Worm (Caenorhabditis elegans): Measurements from ENCODE around the gene srsx-3.

DNA sequence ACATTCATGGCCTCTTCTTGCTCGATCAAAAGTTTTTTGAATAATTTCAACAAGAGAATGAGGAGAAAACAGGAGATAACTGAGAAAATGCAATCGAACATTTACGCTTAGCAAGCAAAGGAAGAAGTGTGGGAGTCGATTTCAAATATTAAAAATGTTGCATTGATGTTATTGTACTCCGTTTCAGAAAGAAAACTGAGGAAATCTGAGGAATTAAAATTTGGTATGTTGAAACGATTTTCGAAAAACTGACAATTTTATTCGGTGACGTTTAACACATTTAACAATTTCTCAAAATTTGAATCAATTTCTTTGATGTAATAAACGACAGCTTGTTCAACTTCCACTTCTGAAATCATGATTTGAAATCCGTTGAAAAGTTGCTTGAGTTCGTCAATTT is 17.5 kb upstream of the srsx-3 start, which contains the start of gene F26D11.13:
- TF ChIP-seq aly-1 (tag; optimal IDR thresholded peaks at IDR 0.05) (no peak), tra-4 (tag; optimal IDR thresholded peaks at IDR 0.05) (no peak), ama-1 (optimal IDR thresholded peaks at IDR 0.05) (no peak), ets-7 (tag; optimal IDR thresholded peaks at IDR 0.05) (no peak), tbx-11 (GFP tag; IDR thresholded peaks at IDR 0.05) (no peak), scrt-1 (GFP tag; IDR thresholded peaks at IDR 0.05) (no peak), pes-1 (GFP tag; IDR thresholded peaks at IDR 0.05) (no peak), hmg-4 (GFP tag; optimal IDR thresholded peaks at IDR 0.05) (no peak), hnd-1 (tag; optimal IDR thresholded peaks at IDR 0.05) (no peak), ceh-36 (tag; optimal IDR thresholded peaks at IDR 0.05) (no peak), F13C5.2 (tag; optimal IDR thresholded peaks at IDR 0.05) (no peak), ceh-13 (GFP tag; optimal IDR thresholded peaks at IDR 0.05) (no peak), sea-1 (GFP tag; conservative IDR thresholded peaks at IDR 0.05) (no peak)

All from whole organism, early embryonic.